Fruit fly (Drosophila melanogaster) whole organism, embryonic: ENCODE measurements around the gene CG8051.

Source experiments
- BtbVII ChIP-seq: fragments of 200-800 bp; sonication (Bioruptor generic); optimal IDR thresholded peaks from 3 replicates; lab custom pipeline; 2017; ENCODE audit warnings: missing biosample characterization, mild to moderate bottlenecking, missing genetic modification characterization
- CG10321 ChIP-seq: fragments of 200-800 bp; sonication (Bioruptor generic); IDR thresholded peaks from 2 replicates; pipeline ENCODE4 v1.3.6; 2022; ENCODE audit warnings: missing biosample characterization, missing genetic modification characterization
- CG10654 ChIP-seq: fragments of 200-800 bp; sonication (Bioruptor generic); optimal IDR thresholded peaks from 2 replicates; lab custom pipeline; 2016; ENCODE audit warnings: missing biosample characterization, missing genetic modification characterization
- CG11085 ChIP-seq: fragments of 200-800 bp; sonication (Bioruptor generic); IDR thresholded peaks from 2 replicates; pipeline ENCODE4 v1.3.6; 2022; ENCODE audit warnings: missing biosample characterization, missing genetic modification characterization
- CG11695 ChIP-seq: fragments of 200-800 bp; sonication (Bioruptor generic); IDR thresholded peaks from 3 replicates; pipeline ENCODE4 v1.3.6; 2022; ENCODE audit warnings: missing biosample characterization, missing genetic modification characterization
- CG14710 ChIP-seq: fragments of 200-800 bp; sonication (Bioruptor generic); optimal IDR thresholded peaks from 3 replicates; lab custom pipeline; 2019; ENCODE audit warnings: missing biosample characterization, mild to moderate bottlenecking, missing genetic modification characterization, moderate library complexity
- CG15514 ChIP-seq: fragments of 200-800 bp; sonication (Bioruptor generic); optimal IDR thresholded peaks from 3 replicates; lab custom pipeline; 2017; ENCODE audit warnings: missing biosample characterization, missing genetic modification characterization, mild to moderate bottlenecking, moderate library complexity, missing genetic modification reagents
- CG16815 ChIP-seq: fragments of 200-800 bp; sonication (Bioruptor generic); optimal IDR thresholded peaks from 3 replicates; lab custom pipeline; 2017; ENCODE audit warnings: missing biosample characterization, mild to moderate bottlenecking, missing genetic modification characterization
- CG18262 ChIP-seq: fragments of 200-800 bp; optimal IDR thresholded peaks from 3 replicates; lab custom pipeline; 2019; ENCODE audit warnings: missing biosample characterization, mild to moderate bottlenecking, missing genetic modification characterization, moderate library complexity
- CG2120 ChIP-seq: fragments of 200-800 bp; sonication (Bioruptor generic); optimal IDR thresholded peaks from 3 replicates; lab custom pipeline; 2016; ENCODE audit warnings: missing biosample characterization, missing genetic modification characterization
- CG2712 ChIP-seq: fragments of 200-800 bp; optimal IDR thresholded peaks from 3 replicates; lab custom pipeline; 2019; ENCODE audit warnings: missing biosample characterization, mild to moderate bottlenecking, missing genetic modification characterization, moderate library complexity
- CG30403 ChIP-seq: fragments of 200-800 bp; sonication (Bioruptor generic); optimal IDR thresholded peaks from 3 replicates; lab custom pipeline; 2016; ENCODE audit warnings: missing biosample characterization, missing genetic modification characterization
- CG30431 ChIP-seq: fragments of 200-800 bp; sonication (Bioruptor generic); optimal IDR thresholded peaks from 2 replicates; lab custom pipeline; 2017; ENCODE audit warnings: missing biosample characterization, missing genetic modification characterization
- CG32532 ChIP-seq: fragments of 200-800 bp; sonication (Bioruptor generic); IDR thresholded peaks from 2 replicates; pipeline ENCODE4 v1.3.6; 2022; ENCODE audit warnings: missing biosample characterization, missing genetic modification characterization
- CG32767 ChIP-seq: fragments of 200-800 bp; sonication (Bioruptor generic); IDR thresholded peaks from 2 replicates; pipeline ENCODE4 v1.3.6; 2022; ENCODE audit warnings: missing biosample characterization, missing genetic modification characterization
- CG3281 ChIP-seq: fragments of 200-800 bp; sonication (Bioruptor generic); optimal IDR thresholded peaks from 3 replicates; lab custom pipeline; 2017; ENCODE audit warnings: missing biosample characterization, mild to moderate bottlenecking, missing genetic modification characterization
- CG4424 ChIP-seq: fragments of 200-800 bp; sonication (Bioruptor generic); optimal IDR thresholded peaks from 3 replicates; lab custom pipeline; 2016; ENCODE audit warnings: missing biosample characterization, missing genetic modification characterization
- CG6175 ChIP-seq: fragments of 200-800 bp; sonication (Bioruptor generic); IDR thresholded peaks from 3 replicates; pipeline ENCODE4 v1.3.6; 2022; ENCODE audit warnings: missing biosample characterization, missing genetic modification characterization
- CG6813 ChIP-seq: fragments of 200-800 bp; sonication (Bioruptor generic); optimal IDR thresholded peaks from 2 replicates; lab custom pipeline; 2017; ENCODE audit warnings: missing biosample characterization, missing genetic modification characterization, mild to moderate bottlenecking, moderate library complexity, missing genetic modification reagents
- CG7357 ChIP-seq: fragments of 200-800 bp; sonication (Bioruptor generic); IDR thresholded peaks from 3 replicates; pipeline ENCODE4 v1.3.6; 2022; ENCODE audit warnings: missing biosample characterization, missing genetic modification characterization
- CG7839 ChIP-seq: fragments of 200-800 bp; sonication (Bioruptor generic); optimal IDR thresholded peaks from 3 replicates; lab custom pipeline; 2018; ENCODE audit warnings: missing biosample characterization, mild to moderate bottlenecking, missing genetic modification characterization, moderate library complexity
- CG8388 ChIP-seq: fragments of 200-800 bp; sonication (Bioruptor generic); optimal IDR thresholded peaks from 2 replicates; lab custom pipeline; 2019; ENCODE audit warnings: missing biosample characterization, mild to moderate bottlenecking, missing genetic modification characterization, moderate library complexity
- CG9932 ChIP-seq: fragments of 200-800 bp; sonication (Bioruptor generic); IDR thresholded peaks from 2 replicates; pipeline ENCODE4 v1.3.6; 2022; ENCODE audit warnings: missing biosample characterization, missing genetic modification characterization
- CoRest ChIP-seq: fragments of 200-800 bp; sonication (Bioruptor generic); optimal IDR thresholded peaks from 3 replicates; lab custom pipeline; 2018; ENCODE audit warnings: missing biosample characterization, mild to moderate bottlenecking, missing genetic modification characterization, moderate library complexity
- Dad ChIP-seq: fragments of 200-800 bp; sonication (Bioruptor generic); optimal IDR thresholded peaks from 3 replicates; lab custom pipeline; 2016; ENCODE audit warnings: missing biosample characterization, missing genetic modification characterization
- Drgx ChIP-seq: fragments of 200-800 bp; sonication (Bioruptor generic); IDR thresholded peaks from 2 replicates; pipeline ENCODE4 v1.3.6; 2022; ENCODE audit warnings: missing biosample characterization, missing genetic modification characterization
- Ets65A ChIP-seq: fragments of 200-800 bp; sonication (Bioruptor generic); peaks from one replicate; lab custom pipeline; 2016; ENCODE audit warnings: missing biosample characterization, missing genetic modification characterization
- Gug ChIP-seq: fragments of 200-800 bp; sonication (Bioruptor generic); IDR thresholded peaks from 4 replicates; pipeline ENCODE4 v1.3.6; 2022; ENCODE audit warnings: missing biosample characterization, missing genetic modification characterization
- HLH3B ChIP-seq: fragments of 200-800 bp; sonication (Bioruptor generic); IDR thresholded peaks from 2 replicates; pipeline ENCODE4 v1.3.6; 2022; ENCODE audit warnings: missing biosample characterization, missing genetic modification characterization
- Hr3 ChIP-seq: fragments of 200-800 bp; sonication (Bioruptor generic); optimal IDR thresholded peaks from 3 replicates; lab custom pipeline; 2016; ENCODE audit warnings: missing biosample characterization, missing genetic modification characterization
- Jarid2 ChIP-seq: fragments of 200-800 bp; sonication (Bioruptor generic); optimal IDR thresholded peaks from 3 replicates; lab custom pipeline; 2017; ENCODE audit warnings: mild to moderate bottlenecking, missing biosample characterization, missing genetic modification reagents, missing genetic modification characterization
- MESR4 ChIP-seq: fragments of 200-800 bp; sonication (Bioruptor generic); optimal IDR thresholded peaks from 2 replicates; lab custom pipeline; 2018; ENCODE audit warnings: missing biosample characterization, mild to moderate bottlenecking, missing genetic modification characterization, moderate library complexity
- NC2β ChIP-seq: fragments of 200-800 bp; sonication (Bioruptor generic); optimal IDR thresholded peaks from 2 replicates; lab custom pipeline; 2016; ENCODE audit warnings: missing biosample characterization, missing genetic modification characterization
- Side ChIP-seq: fragments of 200-800 bp; sonication (Bioruptor generic); optimal IDR thresholded peaks from 2 replicates; lab custom pipeline; 2016; ENCODE audit warnings: missing biosample characterization, missing genetic modification characterization
- Taf1 ChIP-seq: fragments of 200-800 bp; sonication (Bioruptor generic); IDR thresholded peaks from 2 replicates; pipeline ENCODE4 v1.3.6; 2022; ENCODE audit warnings: missing biosample characterization, missing genetic modification characterization
- cad ChIP-seq: fragments of >200 bp; optimal IDR thresholded peaks from 2 replicates; lab custom pipeline; 2017; ENCODE audit warnings: missing biosample characterization, missing genetic modification characterization
- cg ChIP-seq: fragments of 200-800 bp; sonication (Bioruptor generic); optimal IDR thresholded peaks from 3 replicates; lab custom pipeline; 2019; ENCODE audit warnings: missing biosample characterization, mild to moderate bottlenecking, missing genetic modification characterization, moderate library complexity
- dpn ChIP-seq, 2 experiments: fragments of 200-800 bp; sonication (Bioruptor generic); optimal IDR thresholded peaks; 3 replicates each; lab custom pipeline; 2016; ENCODE audit warnings: missing biosample characterization in 2 of 2, missing genetic modification characterization in 2 of 2
- fd96Cb ChIP-seq: fragments of 200-800 bp; sonication (Bioruptor generic); optimal IDR thresholded peaks from 2 replicates; lab custom pipeline; 2018; ENCODE audit warnings: missing biosample characterization, mild to moderate bottlenecking, missing genetic modification characterization, moderate library complexity
- gem ChIP-seq: fragments of 200-800 bp; sonication (Bioruptor generic); optimal IDR thresholded peaks from 2 replicates; lab custom pipeline; 2019; ENCODE audit warnings: missing biosample characterization, mild to moderate bottlenecking, missing genetic modification characterization, moderate library complexity
- hkb ChIP-seq, 2 experiments: fragments of 200-800 bp in 1 of 2; fragments of >200 bp in 1 of 2; sonication (Bioruptor generic) in 1 of 2; IDR thresholded peaks in 1 of 2; optimal IDR thresholded peaks in 1 of 2; 2 replicates each; pipeline versions ENCODE4 v1.3.6 to Lab custom; 2017 to 2022; ENCODE audit warnings: missing biosample characterization in 1 of 2, missing genetic modification characterization in 1 of 2
- luna ChIP-seq: fragments of 200-800 bp; sonication (Bioruptor generic); optimal IDR thresholded peaks from 2 replicates; lab custom pipeline; 2016; ENCODE audit warnings: missing biosample characterization, missing genetic modification characterization
- pb ChIP-seq: fragments of 200-800 bp; sonication (Bioruptor generic); optimal IDR thresholded peaks from 3 replicates; lab custom pipeline; 2016; ENCODE audit warnings: missing biosample characterization, missing genetic modification characterization
- phol ChIP-seq: fragments of 200-800 bp; sonication (Bioruptor generic); optimal IDR thresholded peaks from 3 replicates; lab custom pipeline; 2018; ENCODE audit warnings: missing biosample characterization, mild to moderate bottlenecking, missing genetic modification characterization, moderate library complexity
- sd ChIP-seq: fragments of 200-800 bp; sonication (Bioruptor generic); optimal IDR thresholded peaks from 3 replicates; lab custom pipeline; 2018; ENCODE audit warnings: missing biosample characterization, mild to moderate bottlenecking, missing genetic modification characterization, moderate library complexity
- shn ChIP-seq: fragments of 200-800 bp; sonication (Bioruptor generic); optimal IDR thresholded peaks from 3 replicates; lab custom pipeline; 2016; ENCODE audit warnings: missing biosample characterization, missing genetic modification characterization
- sima ChIP-seq: fragments of 200-800 bp; sonication (Bioruptor generic); optimal IDR thresholded peaks from 2 replicates; lab custom pipeline; 2016; ENCODE audit warnings: missing biosample characterization, missing genetic modification characterization
- stc ChIP-seq: fragments of 200-800 bp; sonication (Bioruptor generic); IDR thresholded peaks from 2 replicates; pipeline ENCODE4 v1.3.6; 2022; ENCODE audit warnings: missing biosample characterization, missing genetic modification characterization
- twi ChIP-seq: fragments of 200-800 bp; optimal IDR thresholded peaks from 2 replicates; lab custom pipeline; 2019; ENCODE audit warnings: missing biosample characterization, mild to moderate bottlenecking, missing genetic modification characterization, moderate library complexity
- zfh1 ChIP-seq: fragments of 200-800 bp; sonication (Bioruptor generic); IDR thresholded peaks from 3 replicates; pipeline ENCODE4 v1.3.6; 2022; ENCODE audit warnings: missing biosample characterization, missing genetic modification characterization
- zfh2 ChIP-seq: fragments of 200-800 bp; sonication (Bioruptor generic); optimal IDR thresholded peaks from 2 replicates; lab custom pipeline; 2016; ENCODE audit warnings: missing biosample characterization, missing genetic modification characterization

The CG8051 gene

DNA sequence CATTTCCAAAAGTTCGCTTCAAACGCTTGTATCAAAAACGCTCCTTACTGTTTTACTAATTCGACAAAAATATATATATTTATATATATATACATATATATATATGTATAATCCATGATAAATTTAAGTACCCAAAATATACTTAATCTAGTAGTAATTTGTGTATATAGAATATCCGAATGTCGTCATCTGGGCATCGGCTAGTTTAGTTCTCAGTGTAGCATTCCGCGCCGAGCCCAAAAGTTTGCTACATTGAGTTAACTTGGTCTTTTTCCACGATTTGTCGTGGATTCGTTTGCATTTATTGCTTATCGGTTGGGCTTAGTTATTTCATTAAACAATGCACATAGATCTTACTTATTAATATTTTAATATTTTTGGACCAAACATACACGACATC, 26.5 kb downstream of the CG8051 start:
- TF ChIP-seq zfh2: no peak
- TF ChIP-seq twi (tag; lab: Kevin White, UChicago): no peak
- TF ChIP-seq CG6813 (GFP tag; lab: Kevin White, UChicago): peak; percentile 37
- TF ChIP-seq cad (GFP tag; lab: Kevin White, UChicago): no peak
- no peak for TF ChIP-seq Jarid2
- TF ChIP-seq Dad (GFP tag; lab: Kevin White, UChicago): no peak
- TF ChIP-seq CG30431 (GFP tag; lab: Kevin White, UChicago): no peak
- TF ChIP-seq CG18262: peak; percentile 18
- TF ChIP-seq CG14710 (tag; lab: Kevin White, UChicago): no peak
- TF ChIP-seq CG32532 (GFP tag; lab: Robert Waterston, UW): peak; percentile 63; the same call in 1 of the 2 replicates
- no peak for TF ChIP-seq CG16815
- TF ChIP-seq Side (GFP tag; lab: Kevin White, UChicago): no peak
- peak; percentile 28; the same call in 1 of the 4 replicates for TF ChIP-seq Gug (GFP tag; lab: Robert Waterston, UW)
- peak; percentile 1 for TF ChIP-seq CG4424 (GFP tag; lab: Kevin White, UChicago)
- no peak for TF ChIP-seq Drgx
- no peak for TF ChIP-seq CG32767 (GFP tag; lab: Robert Waterston, UW)
- TF ChIP-seq CG7839 (tag; lab: Kevin White, UChicago): peak; percentile 27
- TF ChIP-seq BtbVII (GFP tag; lab: Kevin White, UChicago): peak; percentile 52
- no peak for TF ChIP-seq stc
- TF ChIP-seq CG3281: peak; percentile 22
- TF ChIP-seq phol (tag; lab: Kevin White, UChicago): peak; percentile 31
- peak; percentile 27; the same call in 1 of the 3 replicates for TF ChIP-seq CG11695 (GFP tag; lab: Robert Waterston, UW)
- no peak for TF ChIP-seq CG7357 (GFP tag; lab: Robert Waterston, UW)
- peak; percentile 8 for TF ChIP-seq CG30403 (GFP tag; lab: Kevin White, UChicago)
- no peak for TF ChIP-seq NC2β (GFP tag; lab: Kevin White, UChicago)
- peak; percentile 12 for TF ChIP-seq CG8388
- TF ChIP-seq Taf1: no peak
- TF ChIP-seq CG11085: 0 out of 2 replicates have a peak, but pooled peaks have one; percentile 33
- no peak for TF ChIP-seq luna
- TF ChIP-seq dpn (GFP tag; optimal IDR thresholded peaks at IDR 0.05; lab: Kevin White, UChicago): peak in 1 of 2 experiments; percentile 28
- peak; percentile 8 for TF ChIP-seq fd96Cb (tag; lab: Kevin White, UChicago)
- peak; percentile 27 for TF ChIP-seq CG2712 (tag; lab: Kevin White, UChicago)
- TF ChIP-seq CoRest (tag; lab: Kevin White, UChicago): peak; percentile 14
- 0 out of 2 replicates have a peak, but pooled peaks have one; percentile 23 for TF ChIP-seq HLH3B (GFP tag; lab: Robert Waterston, UW)
- peak; percentile 26 for TF ChIP-seq CG15514 (GFP tag; lab: Kevin White, UChicago)
- no peak for TF ChIP-seq CG6175 (GFP tag; lab: Robert Waterston, UW)
- peak; percentile 66 for TF ChIP-seq Ets65A (GFP tag; lab: Kevin White, UChicago)
- no peak for TF ChIP-seq CG10321
- TF ChIP-seq hkb (optimal IDR thresholded peaks at IDR 0.05; lab: Kevin White, UChicago): no peak
- 0 out of 2 replicates have a peak, but pooled peaks have one; percentile 34 for TF ChIP-seq hkb (GFP tag; IDR thresholded peaks at IDR 0.05; lab: Robert Waterston, UW)
- peak; percentile 4 for TF ChIP-seq Hr3
- peak; percentile 63 for TF ChIP-seq gem (tag; lab: Kevin White, UChicago)
- peak; percentile 6 for TF ChIP-seq CG10654 (GFP tag; lab: Kevin White, UChicago)
- TF ChIP-seq CG2120 (GFP tag; lab: Kevin White, UChicago): peak; percentile 44
- peak; percentile 47 for TF ChIP-seq sd
- no peak for TF ChIP-seq shn (GFP tag; lab: Kevin White, UChicago)
- TF ChIP-seq zfh1 (GFP tag; lab: Robert Waterston, UW): peak; percentile 50; the same call in 1 of the 3 replicates
- no peak for TF ChIP-seq pb (GFP tag; lab: Kevin White, UChicago)
- no peak for TF ChIP-seq cg
- no peak for TF ChIP-seq sima
- TF ChIP-seq MESR4 (GFP tag; lab: Kevin White, UChicago): no peak
- TF ChIP-seq CG9932 (GFP tag; lab: Robert Waterston, UW): peak; percentile 34; the same call in 1 of the 2 replicates
